Worm (Caenorhabditis elegans): ENCODE results near the gene sri-51.

Gene sri-51

ce11 chrII:3230422-3230821 is 31.5 kb upstream of the sri-51 start, which contains the start of gene srh-297:
Gene srh-297, minus strand, starts transcription at chrII:3230522.
- TF ChIP-seq F37B4.10 (GFP tag; IDR thresholded peaks at IDR 0.05) (no peak), D2030.7 (GFP tag; IDR thresholded peaks at IDR 0.05) (no peak), nfya-2 (GFP tag; IDR thresholded peaks at IDR 0.05) (no peak), madf-8 (GFP tag; conservative IDR thresholded peaks at IDR 0.05) (no peak), chd-7 (tag; optimal IDR thresholded peaks at IDR 0.05) (no peak)

DNA sequence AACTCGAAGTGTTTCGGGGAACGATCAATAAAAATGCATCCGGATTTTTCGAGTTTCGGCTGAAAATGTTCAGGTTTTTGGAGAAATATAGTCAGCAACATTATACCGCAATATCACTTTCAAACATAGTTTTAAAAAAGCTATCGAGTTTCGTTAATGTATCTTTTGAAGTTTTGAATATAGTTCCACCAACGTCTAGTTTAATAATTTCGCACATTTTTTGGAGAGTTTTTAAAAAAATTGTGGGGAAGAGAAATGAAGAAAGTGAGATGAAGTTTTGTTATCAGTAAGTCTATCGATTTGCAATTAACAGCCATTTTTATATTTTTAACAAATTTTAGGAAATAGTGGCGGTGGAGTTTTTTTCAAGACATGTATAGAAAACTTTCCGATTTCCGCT is 26.9 kb upstream of the sri-51 start, which contains the start of gene ZC239.17:
Gene ZC239.17, minus strand, starts transcription at position 101 of the 400 bp plus-strand sequence.
- TF ChIP-seq nfyb-1 (GFP tag; IDR thresholded peaks at IDR 0.05): no peak
- no peak for TF ChIP-seq hmg-1.2 (GFP tag; IDR thresholded peaks at IDR 0.05)
- TF ChIP-seq ccch-3 (GFP tag; optimal IDR thresholded peaks at IDR 0.05): no peak
- no peak for TF ChIP-seq cebp-2 (GFP tag; IDR thresholded peaks at IDR 0.05)
- no peak for TF ChIP-seq F10E7.11 (tag; optimal IDR thresholded peaks at IDR 0.05)
- no peak for TF ChIP-seq lin-26 (GFP tag; IDR thresholded peaks at IDR 0.05)
- no peak for TF ChIP-seq Y95B8A.8 (GFP tag; IDR thresholded peaks at IDR 0.05)
- no peak for TF ChIP-seq mel-28 (tag; optimal IDR thresholded peaks at IDR 0.05; ENCODE audit: borderline replicate concordance)
- no peak for TF ChIP-seq him-1 (tag; optimal IDR thresholded peaks at IDR 0.05)
- TF ChIP-seq dox-1 (GFP tag; IDR thresholded peaks at IDR 0.05): no peak
- no peak for TF ChIP-seq T26A5.8 (tag; optimal IDR thresholded peaks at IDR 0.05)
- TF ChIP-seq rcor-1 (GFP tag; IDR thresholded peaks at IDR 0.05): no peak
- no peak for TF ChIP-seq egl-44 (GFP tag; IDR thresholded peaks at IDR 0.05)
- TF ChIP-seq F33H1.4 (GFP tag; IDR thresholded peaks at IDR 0.05): no peak
- TF ChIP-seq B0035.1 (tag; optimal IDR thresholded peaks at IDR 0.05): no peak

DNA sequence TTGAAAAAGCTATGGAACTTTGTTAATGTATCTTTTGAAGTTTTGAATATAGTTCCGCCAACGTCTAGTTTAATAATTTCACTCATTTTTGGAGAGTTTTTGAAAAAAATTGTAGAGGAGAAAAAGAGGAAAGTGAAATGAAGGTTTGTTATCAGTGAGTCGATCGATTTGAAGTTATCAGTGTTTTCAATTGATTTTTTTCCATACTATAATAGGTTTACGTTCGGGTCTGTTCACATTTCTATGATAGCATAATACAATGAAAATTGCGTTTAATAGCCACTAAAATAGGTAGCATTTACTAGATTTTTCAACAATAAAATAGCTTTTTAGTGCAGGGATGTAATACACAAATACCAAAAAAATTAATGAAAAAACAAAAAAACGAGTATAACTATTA is 26.3 kb upstream of the sri-51 start, which contains the start of gene ZC239.16:
Gene ZC239.16, minus strand, starts transcription at position 120 of the 400 bp plus-strand sequence.
- TF ChIP-seq nhr-80 (tag; optimal IDR thresholded peaks at IDR 0.05): peak; percentile 13
- TF ChIP-seq madf-10 (tag; optimal IDR thresholded peaks at IDR 0.05): no peak

ce11 chrII:3224631-3225030 is 25.7 kb upstream of the sri-51 start, which contains the start of gene ZC239.15:
Gene ZC239.15, minus strand, starts transcription at chrII:3224731.
- TF ChIP-seq mcd-1 (GFP tag; IDR thresholded peaks at IDR 0.05) (no peak), T07F8.4 (tag; optimal IDR thresholded peaks at IDR 0.05) (no peak), lin-40 (tag; optimal IDR thresholded peaks at IDR 0.05) (no peak), ztf-28 (GFP tag; IDR thresholded peaks at IDR 0.05) (no peak), F23B12.7 (tag; optimal IDR thresholded peaks at IDR 0.05; ENCODE audit: insufficient read depth) (no peak), sdz-38 (tag; optimal IDR thresholded peaks at IDR 0.05) (no peak), chd-7 (tag; optimal IDR thresholded peaks at IDR 0.05) (no peak), dpl-1 (GFP tag; optimal IDR thresholded peaks at IDR 0.05) (no peak), ceh-40 (GFP tag; IDR thresholded peaks at IDR 0.05) (no peak), F33H1.4 (GFP tag; IDR thresholded peaks at IDR 0.05) (no peak)

ce11 chrII:3222686-3223085 is 23.8 kb upstream of the sri-51 start, which contains the start of gene ZC239.13:
Gene ZC239.13, minus strand, starts transcription at chrII:3222839.
- TF ChIP-seq cebp-1 (GFP tag; IDR thresholded peaks at IDR 0.05) (peak; percentile 74; the same call in 1 of the 2 replicates), cebp-1 (tag; optimal IDR thresholded peaks at IDR 0.05) (peak; percentile 78), attf-3 (GFP tag; conservative IDR thresholded peaks at IDR 0.05) (no peak)
